Fruit fly (Drosophila melanogaster) whole organism, embryonic: Measurements from ENCODE around the gene yellow-e3.
A peak's percentile ranks its signal among the peaks of the same experiment; 100 is the strongest.

Source experiments
- Adf1 ChIP-seq: fragments of 200-800 bp; sonication (Bioruptor generic); IDR thresholded peaks from 2 replicates; pipeline ENCODE4 v1.3.6; 2022; ENCODE audit warnings: missing biosample characterization, missing genetic modification characterization
- Atf-2 ChIP-seq: fragments of 200-800 bp; sonication (Bioruptor generic); optimal IDR thresholded peaks from 2 replicates; lab custom pipeline; 2016; ENCODE audit warnings: missing biosample characterization, missing genetic modification characterization
- CG12155 ChIP-seq: fragments of 200-800 bp; sonication (Bioruptor generic); optimal IDR thresholded peaks from 3 replicates; lab custom pipeline; 2016; ENCODE audit warnings: missing biosample characterization, missing genetic modification characterization
- CG12942 ChIP-seq: fragments of 200-800 bp; sonication (Bioruptor generic); optimal IDR thresholded peaks from 3 replicates; lab custom pipeline; 2016; ENCODE audit warnings: missing biosample characterization, missing genetic modification characterization
- CG14860 ChIP-seq: fragments of 200-800 bp; sonication (Bioruptor generic); IDR thresholded peaks from 3 replicates; pipeline ENCODE4 v1.3.6; 2022; ENCODE audit warnings: missing biosample characterization, missing genetic modification characterization; ENCODE audit not compliant: partially characterized antibody
- CG16779 ChIP-seq: fragments of 200-800 bp; sonication (Bioruptor generic); IDR thresholded peaks from 2 replicates; pipeline ENCODE4 v1.3.6; 2022; ENCODE audit warnings: missing biosample characterization, missing genetic modification characterization
- CG17186 ChIP-seq: fragments of 200-800 bp; sonication (Bioruptor generic); optimal IDR thresholded peaks from 3 replicates; lab custom pipeline; 2017; ENCODE audit warnings: missing biosample characterization, missing genetic modification reagents, missing genetic modification characterization
- CG17829 ChIP-seq: fragments of 200-800 bp; optimal IDR thresholded peaks from 2 replicates; lab custom pipeline; 2019; ENCODE audit warnings: missing biosample characterization, mild to moderate bottlenecking, missing genetic modification characterization, moderate library complexity
- CG3281 ChIP-seq: fragments of 200-800 bp; sonication (Bioruptor generic); optimal IDR thresholded peaks from 3 replicates; lab custom pipeline; 2017; ENCODE audit warnings: missing biosample characterization, mild to moderate bottlenecking, missing genetic modification characterization
- CG4282 ChIP-seq: fragments of 200-800 bp; sonication (Bioruptor generic); optimal IDR thresholded peaks from 2 replicates; lab custom pipeline; 2016; ENCODE audit warnings: missing biosample characterization, missing genetic modification characterization
- CG6689 ChIP-seq: fragments of 200-800 bp; sonication (Bioruptor generic); IDR thresholded peaks from 2 replicates; pipeline ENCODE4 v1.3.6; 2022; ENCODE audit warnings: missing biosample characterization, missing genetic modification characterization
- CG7786 ChIP-seq: fragments of 200-800 bp; sonication (Bioruptor generic); optimal IDR thresholded peaks from 2 replicates; lab custom pipeline; 2016; ENCODE audit warnings: missing biosample characterization, missing genetic modification characterization
- CG7987 ChIP-seq: fragments of 200-800 bp; sonication (Bioruptor generic); optimal IDR thresholded peaks from 2 replicates; lab custom pipeline; 2018; ENCODE audit warnings: missing biosample characterization, mild to moderate bottlenecking, missing genetic modification characterization, moderate library complexity
- CG8089 ChIP-seq: fragments of 200-800 bp; sonication (Bioruptor generic); optimal IDR thresholded peaks from 3 replicates; lab custom pipeline; 2016; ENCODE audit warnings: missing biosample characterization, missing genetic modification characterization
- CG8388 ChIP-seq: fragments of 200-800 bp; sonication (Bioruptor generic); optimal IDR thresholded peaks from 2 replicates; lab custom pipeline; 2019; ENCODE audit warnings: missing biosample characterization, mild to moderate bottlenecking, missing genetic modification characterization, moderate library complexity
- CG9215 ChIP-seq: fragments of 200-800 bp; sonication (Bioruptor generic); IDR thresholded peaks from 2 replicates; pipeline ENCODE4 v1.3.6; 2022; ENCODE audit warnings: missing biosample characterization, missing genetic modification characterization
- CrebB ChIP-seq: fragments of 200-800 bp; sonication (Bioruptor generic); optimal IDR thresholded peaks from 3 replicates; lab custom pipeline; 2018; ENCODE audit warnings: missing biosample characterization, mild to moderate bottlenecking, missing genetic modification characterization
- Elba2 ChIP-seq: fragments of 200-800 bp; sonication (Bioruptor generic); optimal IDR thresholded peaks from 3 replicates; lab custom pipeline; 2016; ENCODE audit warnings: missing biosample characterization, missing genetic modification characterization
- Ets97D ChIP-seq: fragments of 200-800 bp; sonication (Bioruptor generic); optimal IDR thresholded peaks from 3 replicates; lab custom pipeline; 2016; ENCODE audit warnings: missing biosample characterization, missing genetic modification characterization
- Fer1 ChIP-seq: fragments of 200-800 bp; sonication (Bioruptor generic); optimal IDR thresholded peaks from 2 replicates; lab custom pipeline; 2017; ENCODE audit warnings: missing biosample characterization, mild to moderate bottlenecking, missing genetic modification characterization
- HHEX ChIP-seq: fragments of 200-800 bp; sonication (Bioruptor generic); optimal IDR thresholded peaks from 3 replicates; lab custom pipeline; 2017; ENCODE audit warnings: missing biosample characterization, mild to moderate bottlenecking, missing genetic modification characterization, missing genetic modification reagents
- HLH4C ChIP-seq: fragments of 200-800 bp; sonication (Bioruptor generic); IDR thresholded peaks from 3 replicates; pipeline ENCODE4 v1.3.6; 2022; ENCODE audit warnings: missing biosample characterization, missing genetic modification characterization; ENCODE audit not compliant: partially characterized antibody
- Hmr ChIP-seq: fragments of 200-800 bp; sonication (Bioruptor generic); optimal IDR thresholded peaks from 3 replicates; lab custom pipeline; 2017; ENCODE audit warnings: mild to moderate bottlenecking, missing biosample characterization, missing genetic modification reagents, missing genetic modification characterization
- Kr ChIP-seq: fragments of 200-800 bp; sonication (Bioruptor generic); optimal IDR thresholded peaks from 2 replicates; lab custom pipeline; 2017; ENCODE audit warnings: missing biosample characterization, mild to moderate bottlenecking, missing genetic modification characterization
- Lhr ChIP-seq: fragments of 200-800 bp; sonication (Bioruptor generic); optimal IDR thresholded peaks from 3 replicates; lab custom pipeline; 2017; ENCODE audit warnings: mild to moderate bottlenecking, missing biosample characterization, missing genetic modification reagents, missing genetic modification characterization
- MESR4 ChIP-seq: fragments of 200-800 bp; sonication (Bioruptor generic); optimal IDR thresholded peaks from 2 replicates; lab custom pipeline; 2018; ENCODE audit warnings: missing biosample characterization, mild to moderate bottlenecking, missing genetic modification characterization, moderate library complexity
- Poxn ChIP-seq: fragments of 200-800 bp; sonication (Bioruptor generic); IDR thresholded peaks from 2 replicates; pipeline ENCODE4 v1.3.6; 2022; ENCODE audit warnings: missing biosample characterization, missing genetic modification characterization
- bcd ChIP-seq: fragments of 200-800 bp; sonication (Bioruptor generic); optimal IDR thresholded peaks from 2 replicates; lab custom pipeline; 2017; ENCODE audit warnings: missing biosample characterization, mild to moderate bottlenecking, missing genetic modification characterization
- bsh ChIP-seq, 2 experiments: fragments of 200-800 bp; sonication (Bioruptor generic); optimal IDR thresholded peaks; 2 replicates each; lab custom pipeline; 2017 to 2018; ENCODE audit warnings: mild to moderate bottlenecking in 2 of 2, missing biosample characterization in 2 of 2, missing genetic modification characterization in 2 of 2, moderate library complexity in 1 of 2
- cato ChIP-seq: fragments of 200-800 bp; sonication (Bioruptor generic); optimal IDR thresholded peaks from 2 replicates; lab custom pipeline; 2016; ENCODE audit warnings: missing biosample characterization, missing genetic modification characterization, borderline replicate concordance
- chm ChIP-seq: fragments of 200-800 bp; sonication (Bioruptor generic); IDR thresholded peaks from 2 replicates; pipeline ENCODE4 v1.3.6; 2022; ENCODE audit warnings: missing biosample characterization, missing genetic modification characterization
- ewg ChIP-seq: fragments of 200-800 bp; sonication (Bioruptor generic); optimal IDR thresholded peaks from 3 replicates; lab custom pipeline; 2017; ENCODE audit warnings: mild to moderate bottlenecking, missing biosample characterization, missing genetic modification reagents, missing genetic modification characterization
- gce ChIP-seq: fragments of 200-800 bp; sonication (Bioruptor generic); IDR thresholded peaks from 3 replicates; pipeline ENCODE4 v1.3.6; 2022; ENCODE audit warnings: missing biosample characterization, missing genetic modification characterization
- gro ChIP-seq: fragments of 200-800 bp; sonication (Bioruptor generic); optimal IDR thresholded peaks from 2 replicates; lab custom pipeline; 2016; ENCODE audit warnings: missing biosample characterization, missing genetic modification characterization
- hbn ChIP-seq: fragments of 200-800 bp; sonication (Bioruptor generic); IDR thresholded peaks from 2 replicates; pipeline ENCODE4 v1.3.6; 2022; ENCODE audit warnings: missing biosample characterization, missing genetic modification characterization; ENCODE audit not compliant: partially characterized antibody
- lab ChIP-seq: fragments of 200-800 bp; sonication (Bioruptor generic); optimal IDR thresholded peaks from 3 replicates; lab custom pipeline; 2017; ENCODE audit warnings: missing biosample characterization, missing genetic modification characterization, mild to moderate bottlenecking, moderate library complexity, missing genetic modification reagents
- lov ChIP-seq, 2 experiments: fragments of 200-800 bp in 1 of 2; fragments of >200 bp in 1 of 2; sonication (Bioruptor generic) in 1 of 2; IDR thresholded peaks in 1 of 2; optimal IDR thresholded peaks in 1 of 2; 2 replicates in 1 of 2; 3 replicates in 1 of 2; pipeline versions ENCODE4 v1.3.6 to Lab custom; 2017 to 2022; ENCODE audit warnings: missing biosample characterization in 1 of 2, missing genetic modification characterization in 1 of 2
- nerfin-2 ChIP-seq: fragments of 200-800 bp; sonication (Bioruptor generic); IDR thresholded peaks from 2 replicates; pipeline ENCODE4 v1.3.6; 2022; ENCODE audit warnings: missing biosample characterization, missing genetic modification characterization; ENCODE audit not compliant: partially characterized antibody
- otp ChIP-seq: fragments of 200-800 bp; sonication (Bioruptor generic); IDR thresholded peaks from 3 replicates; pipeline ENCODE4, ENCODE4 v1.3.6; 2022; ENCODE audit warnings: missing biosample characterization, missing genetic modification characterization
- pan ChIP-seq, 4 experiments: fragments of >200 bp in 3 of 4; fragments of 200-800 bp in 1 of 4; sonication (Bioruptor generic) in 1 of 4; optimal IDR thresholded peaks in 3 of 4; IDR thresholded peaks in 1 of 4; 2 replicates each; pipeline versions ENCODE4 v1.3.6 to Lab custom; 2017 to 2022; ENCODE audit warnings: missing biosample characterization in 2 of 4, missing genetic modification characterization in 2 of 4, mixed read lengths in 1 of 4
- ranshi ChIP-seq: fragments of 200-800 bp; sonication (Bioruptor generic); IDR thresholded peaks from 2 replicates; pipeline ENCODE4 v1.3.6; 2022; ENCODE audit warnings: missing biosample characterization, missing genetic modification characterization
- rib ChIP-seq: fragments of 200-800 bp; sonication (Bioruptor generic); IDR thresholded peaks from 2 replicates; pipeline ENCODE4 v1.3.6; 2022; ENCODE audit warnings: missing biosample characterization, missing genetic modification characterization
- shn ChIP-seq: fragments of 200-800 bp; sonication (Bioruptor generic); optimal IDR thresholded peaks from 3 replicates; lab custom pipeline; 2016; ENCODE audit warnings: missing biosample characterization, missing genetic modification characterization
- toy ChIP-seq: fragments of 200-800 bp; sonication (Bioruptor generic); IDR thresholded peaks from 2 replicates; pipeline ENCODE4 v1.3.6; 2022; ENCODE audit warnings: missing biosample characterization, missing genetic modification characterization
- trem ChIP-seq: fragments of 200-800 bp; optimal IDR thresholded peaks from 3 replicates; lab custom pipeline; 2019; ENCODE audit warnings: missing biosample characterization, mild to moderate bottlenecking, missing genetic modification characterization, moderate library complexity
- tx ChIP-seq: fragments of 200-800 bp; sonication (Bioruptor generic); optimal IDR thresholded peaks from 2 replicates; lab custom pipeline; 2016; ENCODE audit warnings: missing biosample characterization, missing genetic modification characterization

The yellow-e3 gene

DNA sequence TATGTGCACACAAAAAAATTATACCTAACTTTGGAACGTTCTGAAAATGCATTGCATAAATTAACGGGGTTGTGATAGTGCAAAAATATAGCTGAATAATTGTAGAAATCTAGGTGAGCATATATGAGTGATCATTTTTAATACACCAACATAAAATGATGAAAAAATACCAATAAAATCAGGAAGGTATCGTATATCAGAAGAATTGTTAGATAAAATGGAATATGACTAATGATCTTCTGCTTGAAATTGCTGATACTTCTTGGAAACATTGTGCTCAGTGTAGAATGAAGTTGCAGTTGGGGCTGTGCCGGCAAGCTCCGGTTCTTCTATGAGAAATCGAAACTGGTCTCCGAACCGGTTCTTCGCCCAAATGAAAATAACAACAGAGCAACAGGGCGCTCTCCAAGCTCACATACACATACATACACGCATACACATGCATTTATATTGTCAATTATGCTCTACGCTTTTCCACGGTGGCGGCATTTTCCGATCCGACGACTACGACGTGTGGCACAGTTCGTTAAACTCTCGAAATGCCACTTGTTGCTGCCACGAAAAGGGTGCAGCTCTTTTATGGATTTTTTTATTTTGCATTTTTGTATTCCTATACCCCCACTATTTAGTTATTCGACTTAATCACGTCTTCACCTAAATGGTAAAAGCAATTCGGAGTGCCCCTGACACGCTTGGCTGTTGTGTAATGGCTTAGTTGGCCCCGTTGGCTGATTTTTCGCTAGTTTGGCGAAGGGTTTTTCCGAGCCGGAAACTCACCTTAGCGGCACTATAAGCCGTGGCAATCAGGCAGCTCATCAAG lies 3.6 kb downstream of the yellow-e3 start (continued):
- TF ChIP-seq hbn (GFP tag; lab: Robert Waterston, UW) (no peak), CG7987 (GFP tag; lab: Kevin White, UChicago) (peak; percentile 63), ranshi (GFP tag; lab: Robert Waterston, UW) (peak; percentile 74; the same call in 1 of the 2 replicates), HHEX (GFP tag; lab: Kevin White, UChicago) (peak; percentile 84), Hmr (peak; percentile 87), bsh (GFP tag; optimal IDR thresholded peaks at IDR 0.05; lab: Kevin White, UChicago) (peak; percentile 90 to 91), Adf1 (0 out of 2 replicates have a peak, but pooled peaks have one; percentile 45), CG7786 (peak; percentile 91), CG9215 (GFP tag; lab: Robert Waterston, UW) (peak; percentile 79), Fer1 (GFP tag; lab: Kevin White, UChicago) (peak; percentile 82), lab (GFP tag; lab: Kevin White, UChicago) (peak; percentile 88), Lhr (GFP tag; lab: Kevin White, UChicago) (peak; percentile 78), CG6689 (GFP tag; lab: Robert Waterston, UW) (peak; percentile 90), CG16779 (peak; percentile 63; the same call in 1 of the 2 replicates), Elba2 (GFP tag; lab: Kevin White, UChicago) (no peak), tx (GFP tag; lab: Kevin White, UChicago) (peak; percentile 86), toy (GFP tag; lab: Robert Waterston, UW) (peak; percentile 53; the same call in 1 of the 2 replicates), Ets97D (GFP tag; lab: Kevin White, UChicago) (peak; percentile 50), Poxn (GFP tag; lab: Robert Waterston, UW) (peak; percentile 39; the same call in 1 of the 2 replicates), chm (GFP tag; lab: Robert Waterston, UW) (no peak; the same call in 1 of the 2 replicates), trem (tag; lab: Kevin White, UChicago) (peak; percentile 88), CG8089 (GFP tag; lab: Kevin White, UChicago) (peak; percentile 84), gce (GFP tag; lab: Robert Waterston, UW) (peak; percentile 81; the same call in 2 of the 3 replicates), bcd (GFP tag; lab: Kevin White, UChicago) (peak; percentile 87), pan (optimal IDR thresholded peaks at IDR 0.05; lab: Kevin White, UChicago) (no peak), pan (GFP tag; optimal IDR thresholded peaks at IDR 0.05 in 1 of 2, IDR thresholded peaks at IDR 0.05 in 1 of 2) (peak in 1 of 2 experiments; percentile 83), HLH4C (no peak), rib (GFP tag; lab: Robert Waterston, UW) (peak; percentile 77), shn (GFP tag; lab: Kevin White, UChicago) (peak; percentile 92), CG17829 (peak; percentile 93), cato (GFP tag; lab: Kevin White, UChicago) (peak; percentile 77), CG12155 (peak; percentile 85), CG4282 (GFP tag; lab: Kevin White, UChicago) (peak; percentile 66), CG8388 (GFP tag; lab: Kevin White, UChicago) (peak; percentile 91), MESR4 (GFP tag; lab: Kevin White, UChicago) (peak; percentile 6), CrebB (tag; lab: Kevin White, UChicago) (peak; percentile 75), ewg (peak; percentile 84), CG14860 (no peak), CG17186 (GFP tag; lab: Kevin White, UChicago) (peak; percentile 55), CG12942 (GFP tag; lab: Kevin White, UChicago) (peak; percentile 84), Atf-2 (GFP tag; lab: Kevin White, UChicago) (peak; percentile 91), CG3281 (GFP tag; lab: Kevin White, UChicago) (peak; percentile 84), otp (GFP tag; lab: Robert Waterston, UW) (peak; percentile 72), lov (optimal IDR thresholded peaks at IDR 0.05; lab: Kevin White, UChicago) (no peak), lov (GFP tag; IDR thresholded peaks at IDR 0.05; lab: Robert Waterston, UW) (no peak; the same call in 2 of the 3 replicates), Kr (GFP tag; lab: Kevin White, UChicago) (no peak), gro (GFP tag; lab: Kevin White, UChicago) (peak; percentile 55), nerfin-2 (GFP tag; lab: Robert Waterston, UW) (no peak)
